Fruit fly (Drosophila melanogaster) whole organism, embryonic: Measurements from ENCODE around the gene CG42240.

Experiments
- ATbp ChIP-seq: fragments of 200-800 bp; sonication (Bioruptor generic); optimal IDR thresholded peaks from 2 replicates; lab custom pipeline; 2017; ENCODE audit warnings: missing biosample characterization, mild to moderate bottlenecking, missing genetic modification characterization, missing genetic modification reagents
- Antp ChIP-seq: fragments of 200-800 bp; sonication (Bioruptor generic); optimal IDR thresholded peaks from 3 replicates; lab custom pipeline; 2016; ENCODE audit warnings: missing biosample characterization, missing genetic modification characterization
- C15 ChIP-seq: fragments of 200-800 bp; sonication (Bioruptor generic); IDR thresholded peaks from 3 replicates; pipeline ENCODE4 v1.3.6; 2022; ENCODE audit warnings: missing biosample characterization, missing genetic modification characterization
- CG10209 ChIP-seq: fragments of 200-800 bp; sonication (Bioruptor generic); optimal IDR thresholded peaks from 3 replicates; lab custom pipeline; 2017; ENCODE audit warnings: missing biosample characterization, mild to moderate bottlenecking, missing genetic modification characterization, missing genetic modification reagents
- CG10321 ChIP-seq: fragments of 200-800 bp; sonication (Bioruptor generic); IDR thresholded peaks from 2 replicates; pipeline ENCODE4 v1.3.6; 2022; ENCODE audit warnings: missing biosample characterization, missing genetic modification characterization
- CG10979 ChIP-seq: fragments of 200-800 bp; sonication (Bioruptor generic); optimal IDR thresholded peaks from 2 replicates; lab custom pipeline; 2018; ENCODE audit warnings: missing biosample characterization, mild to moderate bottlenecking, missing genetic modification characterization, moderate library complexity
- CG11456 ChIP-seq: fragments of 200-800 bp; sonication (Bioruptor generic); IDR thresholded peaks from 3 replicates; pipeline ENCODE4 v1.3.6; 2022; ENCODE audit warnings: missing biosample characterization, missing genetic modification characterization
- CG13424 ChIP-seq: fragments of 200-800 bp; sonication (Bioruptor generic); optimal IDR thresholded peaks from 2 replicates; lab custom pipeline; 2019; ENCODE audit warnings: missing biosample characterization, mild to moderate bottlenecking, missing genetic modification characterization, moderate library complexity
- CG13624 ChIP-seq: fragments of 200-800 bp; sonication (Bioruptor generic); optimal IDR thresholded peaks from 2 replicates; lab custom pipeline; 2016; ENCODE audit warnings: missing biosample characterization, missing genetic modification characterization
- CG13775 ChIP-seq: fragments of 200-800 bp; sonication (Bioruptor generic); optimal IDR thresholded peaks from 3 replicates; lab custom pipeline; 2017; ENCODE audit warnings: missing biosample characterization, mild to moderate bottlenecking, missing genetic modification characterization
- CG1602 ChIP-seq: fragments of 200-800 bp; sonication (Bioruptor generic); optimal IDR thresholded peaks from 3 replicates; lab custom pipeline; 2016; ENCODE audit warnings: missing biosample characterization, missing genetic modification characterization
- CG16863 ChIP-seq: fragments of 200-800 bp; sonication (Bioruptor generic); optimal IDR thresholded peaks from 3 replicates; lab custom pipeline; 2016; ENCODE audit warnings: missing biosample characterization, missing genetic modification characterization
- CG17385 ChIP-seq: fragments of 200-800 bp; sonication (Bioruptor generic); optimal IDR thresholded peaks from 3 replicates; lab custom pipeline; 2018; ENCODE audit warnings: missing biosample characterization, mild to moderate bottlenecking, missing genetic modification characterization
- CG17829 ChIP-seq: fragments of 200-800 bp; optimal IDR thresholded peaks from 2 replicates; lab custom pipeline; 2019; ENCODE audit warnings: missing biosample characterization, mild to moderate bottlenecking, missing genetic modification characterization, moderate library complexity
- CG2116 ChIP-seq: fragments of 200-800 bp; sonication (Bioruptor generic); optimal IDR thresholded peaks from 3 replicates; lab custom pipeline; 2018; ENCODE audit warnings: missing biosample characterization, mild to moderate bottlenecking, missing genetic modification characterization
- CG2120 ChIP-seq: fragments of 200-800 bp; sonication (Bioruptor generic); optimal IDR thresholded peaks from 3 replicates; lab custom pipeline; 2016; ENCODE audit warnings: missing biosample characterization, missing genetic modification characterization
- CG3847 ChIP-seq: fragments of 200-800 bp; sonication (Bioruptor generic); IDR thresholded peaks from 2 replicates; pipeline ENCODE4 v1.3.6; 2022; ENCODE audit warnings: missing biosample characterization, missing genetic modification characterization
- CG4424 ChIP-seq: fragments of 200-800 bp; sonication (Bioruptor generic); optimal IDR thresholded peaks from 3 replicates; lab custom pipeline; 2016; ENCODE audit warnings: missing biosample characterization, missing genetic modification characterization
- CG7928 ChIP-seq: fragments of 200-800 bp; sonication (Bioruptor generic); optimal IDR thresholded peaks from 2 replicates; lab custom pipeline; 2017; ENCODE audit warnings: missing biosample characterization, mild to moderate bottlenecking, missing genetic modification characterization
- Camta ChIP-seq: fragments of 200-800 bp; sonication (Bioruptor generic); optimal IDR thresholded peaks from 2 replicates; lab custom pipeline; 2016; ENCODE audit warnings: missing biosample characterization, missing genetic modification characterization
- CkIIα-i1 ChIP-seq: fragments of 200-800 bp; sonication (Bioruptor generic); IDR thresholded peaks from 2 replicates; pipeline ENCODE4 v1.3.6; 2022; ENCODE audit warnings: missing biosample characterization, missing genetic modification characterization
- Dad ChIP-seq: fragments of 200-800 bp; sonication (Bioruptor generic); optimal IDR thresholded peaks from 3 replicates; lab custom pipeline; 2016; ENCODE audit warnings: missing biosample characterization, missing genetic modification characterization
- Dbx ChIP-seq: fragments of 200-800 bp; sonication (Bioruptor generic); IDR thresholded peaks from 3 replicates; pipeline ENCODE4 v1.3.6; 2022; ENCODE audit warnings: missing biosample characterization, missing genetic modification characterization
- Dp ChIP-seq: fragments of 200-800 bp; sonication (Bioruptor generic); optimal IDR thresholded peaks from 2 replicates; lab custom pipeline; 2018; ENCODE audit warnings: missing biosample characterization, mild to moderate bottlenecking, missing genetic modification characterization, moderate library complexity
- E2f1 ChIP-seq: fragments of 200-800 bp; sonication (Bioruptor generic); IDR thresholded peaks from 2 replicates; pipeline ENCODE4 v1.3.6; 2022; ENCODE audit warnings: missing biosample characterization, missing genetic modification characterization
- Ets65A ChIP-seq: fragments of 200-800 bp; sonication (Bioruptor generic); peaks from one replicate; lab custom pipeline; 2016; ENCODE audit warnings: missing biosample characterization, missing genetic modification characterization
- Gsc ChIP-seq: fragments of 200-800 bp; sonication (Bioruptor generic); IDR thresholded peaks from 2 replicates; pipeline ENCODE4 v1.3.6; 2022; ENCODE audit warnings: missing biosample characterization, missing genetic modification characterization
- HLH3B ChIP-seq: fragments of 200-800 bp; sonication (Bioruptor generic); IDR thresholded peaks from 2 replicates; pipeline ENCODE4 v1.3.6; 2022; ENCODE audit warnings: missing biosample characterization, missing genetic modification characterization
- Hand ChIP-seq: fragments of 200-800 bp; sonication (Bioruptor generic); optimal IDR thresholded peaks from 2 replicates; lab custom pipeline; 2017; ENCODE audit warnings: mild to moderate bottlenecking, missing biosample characterization, missing genetic modification reagents, missing genetic modification characterization
- Lpt ChIP-seq: fragments of >200 bp; optimal IDR thresholded peaks from 2 replicates; lab custom pipeline; 2018; ENCODE audit warnings: missing biosample characterization, missing genetic modification characterization
- MESR4 ChIP-seq: fragments of 200-800 bp; sonication (Bioruptor generic); optimal IDR thresholded peaks from 2 replicates; lab custom pipeline; 2018; ENCODE audit warnings: missing biosample characterization, mild to moderate bottlenecking, missing genetic modification characterization, moderate library complexity
- Myb ChIP-seq: fragments of 200-800 bp; sonication (Bioruptor generic); optimal IDR thresholded peaks from 2 replicates; lab custom pipeline; 2016; ENCODE audit warnings: missing biosample characterization, missing genetic modification characterization
- NFAT ChIP-seq: fragments of 200-800 bp; sonication (Bioruptor generic); IDR thresholded peaks from 2 replicates; pipeline ENCODE4 v1.3.6; 2022; ENCODE audit warnings: missing biosample characterization, missing genetic modification characterization
- Sry-δ ChIP-seq: fragments of 200-800 bp; sonication (Bioruptor generic); optimal IDR thresholded peaks from 2 replicates; lab custom pipeline; 2016; ENCODE audit warnings: missing biosample characterization, missing genetic modification characterization
- TFAM ChIP-seq: fragments of 200-800 bp; sonication (Bioruptor generic); optimal IDR thresholded peaks from 2 replicates; lab custom pipeline; 2017; ENCODE audit warnings: missing biosample characterization, missing genetic modification characterization, inconsistent platforms
- Vsx1 ChIP-seq: fragments of 200-800 bp; sonication (Bioruptor generic); optimal IDR thresholded peaks from 2 replicates; lab custom pipeline; 2017; ENCODE audit warnings: missing biosample characterization, mild to moderate bottlenecking, missing genetic modification characterization, missing genetic modification reagents
- al ChIP-seq: fragments of 200-800 bp; sonication (Bioruptor generic); IDR thresholded peaks from 2 replicates; pipeline ENCODE4 v1.3.6; 2022; ENCODE audit warnings: missing biosample characterization, missing genetic modification characterization
- ato ChIP-seq: fragments of 200-800 bp; sonication (Bioruptor generic); IDR thresholded peaks from 2 replicates; pipeline ENCODE4 v1.3.6; 2022; ENCODE audit warnings: missing biosample characterization, missing genetic modification characterization; ENCODE audit not compliant: partially characterized antibody
- cas ChIP-seq: fragments of 200-800 bp; sonication (Bioruptor generic); IDR thresholded peaks from 2 replicates; pipeline ENCODE4 v1.3.6; 2022; ENCODE audit warnings: missing biosample characterization, missing genetic modification characterization
- da ChIP-seq: fragments of 200-800 bp; sonication (Bioruptor generic); optimal IDR thresholded peaks from 2 replicates; lab custom pipeline; 2016; ENCODE audit warnings: missing biosample characterization, missing genetic modification characterization
- eve ChIP-seq, 2 experiments: fragments of >200 bp; optimal IDR thresholded peaks; 2 replicates each; lab custom pipeline; 2017; ENCODE audit warnings: missing biosample characterization in 2 of 2, missing genetic modification characterization in 2 of 2
- fu2 ChIP-seq: fragments of 200-800 bp; sonication (Bioruptor generic); optimal IDR thresholded peaks from 2 replicates; lab custom pipeline; 2016; ENCODE audit warnings: missing biosample characterization, missing genetic modification characterization
- gce ChIP-seq: fragments of 200-800 bp; sonication (Bioruptor generic); IDR thresholded peaks from 3 replicates; pipeline ENCODE4 v1.3.6; 2022; ENCODE audit warnings: missing biosample characterization, missing genetic modification characterization
- grn ChIP-seq: fragments of 200-800 bp; sonication (Bioruptor generic); optimal IDR thresholded peaks from 3 replicates; lab custom pipeline; 2017; ENCODE audit warnings: missing biosample characterization, missing genetic modification characterization
- gsb ChIP-seq: fragments of 200-800 bp; sonication (Bioruptor generic); IDR thresholded peaks from 2 replicates; pipeline ENCODE4 v1.3.6; 2022; ENCODE audit warnings: missing biosample characterization, missing genetic modification characterization
- knrl ChIP-seq: fragments of 200-800 bp; sonication (Bioruptor generic); IDR thresholded peaks from 3 replicates; pipeline ENCODE4 v1.3.6; 2022; ENCODE audit warnings: missing biosample characterization, missing genetic modification characterization; ENCODE audit not compliant: partially characterized antibody
- oc ChIP-seq: fragments of 200-800 bp; sonication (Bioruptor generic); optimal IDR thresholded peaks from 2 replicates; lab custom pipeline; 2018; ENCODE audit warnings: missing biosample characterization, mild to moderate bottlenecking, missing genetic modification characterization, moderate library complexity
- otp ChIP-seq: fragments of 200-800 bp; sonication (Bioruptor generic); IDR thresholded peaks from 3 replicates; pipeline ENCODE4, ENCODE4 v1.3.6; 2022; ENCODE audit warnings: missing biosample characterization, missing genetic modification characterization
- schlank ChIP-seq: fragments of 200-800 bp; sonication (Bioruptor generic); optimal IDR thresholded peaks from 2 replicates; lab custom pipeline; 2018; ENCODE audit warnings: missing biosample characterization, mild to moderate bottlenecking, missing genetic modification characterization
- sens ChIP-seq: fragments of 200-800 bp; sonication (Bioruptor generic); peaks from one replicate; lab custom pipeline; 2016; ENCODE audit warnings: missing biosample characterization, missing genetic modification characterization
- sr ChIP-seq: fragments of 200-800 bp; sonication (Bioruptor generic); IDR thresholded peaks from 3 replicates; pipeline ENCODE4 v1.3.6; 2022; ENCODE audit warnings: missing biosample characterization, missing genetic modification characterization

The CG42240 gene

DNA sequence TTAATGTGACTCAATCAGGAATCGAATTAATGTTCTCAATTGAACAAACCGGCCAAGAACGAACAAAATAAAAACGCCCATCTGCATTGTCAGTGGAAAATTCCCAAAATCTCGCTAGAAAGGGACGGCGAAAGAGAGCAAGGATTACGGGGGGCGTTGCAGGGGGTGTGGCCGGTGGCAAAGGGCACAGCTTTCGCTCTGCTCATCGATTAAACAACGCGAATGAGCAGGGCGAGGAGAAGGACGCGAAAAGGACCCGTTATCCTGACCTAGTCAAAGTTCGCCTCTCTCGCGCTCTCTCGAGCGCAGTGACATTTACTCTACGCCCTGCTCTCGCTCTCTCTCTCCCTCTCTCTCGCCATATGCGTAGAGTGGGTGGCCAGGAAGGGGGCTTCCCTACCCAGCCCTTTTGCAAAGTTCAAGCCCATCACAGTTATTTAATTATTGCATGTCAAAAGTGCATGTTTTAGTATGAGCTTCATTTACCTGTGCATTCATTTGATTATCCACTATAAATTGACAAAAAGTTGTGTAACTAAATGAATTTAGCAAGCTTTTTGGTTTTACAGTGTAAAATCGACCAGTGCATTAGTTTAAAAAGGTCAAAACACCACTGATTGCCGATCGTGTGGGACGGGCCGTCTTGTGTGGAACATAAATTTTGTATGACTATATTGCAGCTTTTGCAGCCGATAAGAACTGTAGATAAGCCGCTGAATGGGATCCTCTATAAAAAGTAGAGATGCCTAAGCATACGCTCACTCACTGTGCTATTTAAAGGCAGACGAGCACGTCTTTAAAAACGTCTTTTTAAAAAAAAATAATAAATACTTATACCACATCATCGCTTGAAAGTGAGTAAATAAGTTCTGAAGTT lies 8.3 kb downstream of the CG42240 start (continued):
- 0 out of 2 replicates have a peak, but pooled peaks have one; percentile 13 for TF ChIP-seq CG3847 (GFP tag; lab: Robert Waterston, UW)
- peak; percentile 66 for TF ChIP-seq sens
- TF ChIP-seq sr, result no peak
- TF ChIP-seq NFAT (GFP tag; lab: Robert Waterston, UW), result 0 out of 2 replicates have a peak, but pooled peaks have one; percentile 4
- TF ChIP-seq knrl (GFP tag; lab: Robert Waterston, UW), result no peak
- TF ChIP-seq Dbx (GFP tag; lab: Robert Waterston, UW), result no peak
- no peak for TF ChIP-seq ATbp (GFP tag; lab: Kevin White, UChicago)
- TF ChIP-seq CG17829 (tag; lab: Kevin White, UChicago), result no peak
- TF ChIP-seq CG2116 (GFP tag; lab: Kevin White, UChicago), result no peak
- TF ChIP-seq otp, result no peak
- no peak for TF ChIP-seq Ets65A (GFP tag; lab: Kevin White, UChicago)
- no peak for TF ChIP-seq CG10209 (GFP tag; lab: Kevin White, UChicago)
- TF ChIP-seq eve (GFP tag; optimal IDR thresholded peaks at IDR 0.05; lab: Kevin White, UChicago), result peak in 1 of 2 experiments; percentile 66
- no peak for TF ChIP-seq HLH3B (GFP tag; lab: Robert Waterston, UW)
- TF ChIP-seq fu2 (GFP tag; lab: Kevin White, UChicago), result no peak
- TF ChIP-seq CG13775 (GFP tag; lab: Kevin White, UChicago), result peak; percentile 27
- TF ChIP-seq Lpt, result no peak
- no peak for TF ChIP-seq gce (GFP tag; lab: Robert Waterston, UW)
- TF ChIP-seq CG13424 (tag; lab: Kevin White, UChicago), result peak; percentile 21
- TF ChIP-seq Sry-δ, result no peak
- no peak for TF ChIP-seq CG10979
- peak; percentile 38 for TF ChIP-seq CG2120 (GFP tag; lab: Kevin White, UChicago)
- no peak for TF ChIP-seq CG16863 (GFP tag; lab: Kevin White, UChicago)
- TF ChIP-seq CkIIα-i1, result no peak
- TF ChIP-seq CG11456 (GFP tag; lab: Robert Waterston, UW), result 0 out of 3 replicates have a peak, but pooled peaks have one; percentile 39
- TF ChIP-seq CG1602, result no peak
- no peak for TF ChIP-seq Vsx1 (GFP tag; lab: Kevin White, UChicago)
- no peak for TF ChIP-seq CG4424 (GFP tag; lab: Kevin White, UChicago)
- no peak for TF ChIP-seq Dp (GFP tag; lab: Kevin White, UChicago)
- no peak for TF ChIP-seq TFAM (GFP tag; lab: Kevin White, UChicago)
- no peak for TF ChIP-seq gsb (GFP tag; lab: Robert Waterston, UW)
- no peak for TF ChIP-seq C15
- no peak for TF ChIP-seq cas
- peak; percentile 28 for TF ChIP-seq Dad
- peak; percentile 28 for TF ChIP-seq Antp
- TF ChIP-seq ato (GFP tag; lab: Robert Waterston, UW), result no peak
- TF ChIP-seq Camta, result no peak
- TF ChIP-seq MESR4, result no peak
- TF ChIP-seq oc (tag; lab: Kevin White, UChicago), result no peak
- TF ChIP-seq Hand (GFP tag; lab: Kevin White, UChicago), result peak; percentile 27
- TF ChIP-seq grn, result no peak
- TF ChIP-seq CG7928, result no peak
- TF ChIP-seq CG13624 (GFP tag; lab: Kevin White, UChicago), result peak; percentile 22
- no peak for TF ChIP-seq E2f1 (GFP tag; lab: Robert Waterston, UW)
- TF ChIP-seq Myb (GFP tag; lab: Kevin White, UChicago), result no peak
- TF ChIP-seq schlank, result no peak
- TF ChIP-seq da, result no peak
- TF ChIP-seq al, result no peak
- no peak for TF ChIP-seq CG17385
- no peak for TF ChIP-seq Gsc (GFP tag; lab: Robert Waterston, UW)
- TF ChIP-seq CG10321, result no peak
